Fruit fly (Drosophila melanogaster): ENCODE measurements around the gene Esp.

dm6 chr3R:24859701-24860100 lies 18.0 kb downstream of the Esp start, which contains the start of gene ppk22:
- TF ChIP-seq ovo (GFP tag; optimal IDR thresholded peaks at IDR 0.05) (no peak), kay (GFP tag; ENCODE audit: borderline replicate concordance) (no peak), toe (GFP tag; optimal IDR thresholded peaks at IDR 0.05) (no peak), CG12768 (GFP tag; optimal IDR thresholded peaks at IDR 0.05) (no peak), pad (GFP tag; optimal IDR thresholded peaks at IDR 0.05) (no peak), Clk (GFP tag; optimal IDR thresholded peaks at IDR 0.05) (no peak), cic (GFP tag; optimal IDR thresholded peaks at IDR 0.05) (no peak), CG5204 (GFP tag; optimal IDR thresholded peaks at IDR 0.05) (no peak), Hr96 (GFP tag; optimal IDR thresholded peaks at IDR 0.05) (no peak)
